Worm (Caenorhabditis elegans) whole organism, L4 larva: Measurements from ENCODE around the gene AH10.4.

ENCODE experiments used
- Y105C5A.15 ChIP-seq: fragments of 200-800 bp; sonication (Bioruptor generic); IDR thresholded peaks from 2 replicates; pipeline ENCODE4 v1.3.6; 2022; ENCODE audit warnings: missing genetic modification characterization, missing compliant biosample characterization
- Y48G9A.11 ChIP-seq: fragments of 200-800 bp; sonication (Bioruptor generic); IDR thresholded peaks from 2 replicates; pipeline ENCODE4 v1.3.6; 2022; ENCODE audit warnings: missing genetic modification reagents, missing genetic modification characterization, missing compliant biosample characterization
- ZK337.2 ChIP-seq: fragments of 200-800 bp; sonication (Bioruptor generic); IDR thresholded peaks from 2 replicates; pipeline ENCODE4 v1.3.6; 2022; ENCODE audit warnings: missing genetic modification reagents, missing genetic modification characterization, missing compliant biosample characterization
- aha-1 ChIP-seq: fragments of 150-350 bp; peaks from one replicate; lab custom pipeline; 2014; ENCODE audit warnings: missing biosample characterization, missing genetic modification characterization
- ces-1 ChIP-seq: fragments of 150-350 bp; sonication (generic microtip); optimal IDR thresholded peaks from 4 replicates; lab custom pipeline; 2014; ENCODE audit warnings: missing biosample characterization, missing genetic modification reagents, missing genetic modification characterization
- ctbp-1 ChIP-seq: fragments of 200-800 bp; sonication (Bioruptor generic); IDR thresholded peaks from 2 replicates; pipeline ENCODE4 v1.3.6; 2022; ENCODE audit warnings: missing genetic modification reagents, missing genetic modification characterization, missing compliant biosample characterization
- daf-16 ChIP-seq, 3 experiments: sonication (generic microtip); optimal IDR thresholded peaks; 2 replicates each; lab custom pipeline; 2016 to 2017; ENCODE audit warnings: missing genetic modification characterization in 3 of 3, missing genetic modification reagents in 3 of 3, mild to moderate bottlenecking in 2 of 3, missing compliant biosample characterization in 2 of 3, missing biosample characterization in 1 of 3, moderate library complexity in 1 of 3
- duxl-1 ChIP-seq: sonication (generic microtip); optimal IDR thresholded peaks from 2 replicates; lab custom pipeline; 2016; ENCODE audit warnings: mild to moderate bottlenecking, missing genetic modification characterization, moderate library complexity, missing compliant biosample characterization; ENCODE audit not compliant: poor library complexity
- fkh-10 ChIP-seq: fragments of 150-350 bp; optimal IDR thresholded peaks from 2 replicates; lab custom pipeline; 2014; ENCODE audit warnings: missing biosample characterization, missing genetic modification reagents, missing genetic modification characterization
- hlh-30 ChIP-seq: sonication (generic microtip); optimal IDR thresholded peaks from 2 replicates; lab custom pipeline; 2017; ENCODE audit warnings: antibody characterized with exemption, mild to moderate bottlenecking, missing genetic modification characterization, missing compliant biosample characterization; ENCODE audit not compliant: insufficient read depth
- hmg-1.1 ChIP-seq: fragments of 200-800 bp; sonication (Bioruptor generic); IDR thresholded peaks from 2 replicates; pipeline ENCODE4 v1.3.6; 2022; ENCODE audit warnings: missing genetic modification reagents, missing genetic modification characterization, missing compliant biosample characterization
- lin-38 ChIP-seq: fragments of 200-800 bp; sonication (Bioruptor generic); IDR thresholded peaks from 2 replicates; pipeline ENCODE4 v1.3.6; 2022; ENCODE audit warnings: missing genetic modification reagents, missing genetic modification characterization, missing compliant biosample characterization
- lsy-2 ChIP-seq, 2 experiments: fragments of 150-350 bp in 1 of 2; sonication (generic microtip) in 1 of 2; optimal IDR thresholded peaks; 2 replicates each; lab custom pipeline; 2014 to 2017; ENCODE audit warnings: missing biosample characterization in 2 of 2, missing genetic modification characterization in 2 of 2
- mep-1 ChIP-seq: fragments of 150-350 bp; sonication (generic microtip); optimal IDR thresholded peaks from 3 replicates; lab custom pipeline; 2014; ENCODE audit warnings: missing biosample characterization, missing genetic modification characterization
- nhr-10 ChIP-seq: fragments of 150-350 bp; optimal IDR thresholded peaks from 2 replicates; lab custom pipeline; 2014; ENCODE audit warnings: missing biosample characterization, missing genetic modification characterization
- nhr-11 ChIP-seq: fragments of 150-350 bp; optimal IDR thresholded peaks from 2 replicates; lab custom pipeline; 2014; ENCODE audit warnings: missing biosample characterization, missing genetic modification characterization
- nhr-237 ChIP-seq: sonication (generic microtip); optimal IDR thresholded peaks from 2 replicates; lab custom pipeline; 2017; ENCODE audit warnings: missing biosample characterization, missing genetic modification characterization
- nhr-25 ChIP-seq: sonication (generic microtip); optimal IDR thresholded peaks from 2 replicates; lab custom pipeline; 2017; ENCODE audit warnings: missing genetic modification characterization, mild to moderate bottlenecking, missing compliant biosample characterization, antibody characterized with exemption, moderate library complexity, borderline replicate concordance; ENCODE audit not compliant: insufficient read depth
- nhr-28 ChIP-seq: fragments of 150-350 bp; optimal IDR thresholded peaks from 2 replicates; lab custom pipeline; 2014; ENCODE audit warnings: missing biosample characterization, missing genetic modification characterization
- nhr-76 ChIP-seq: fragments of 150-350 bp; optimal IDR thresholded peaks from 2 replicates; lab custom pipeline; 2014; ENCODE audit warnings: missing biosample characterization, missing genetic modification characterization
- pha-4 ChIP-seq, 2 experiments: fragments of 150-350 bp in 1 of 2; fragments of 200-800 bp in 1 of 2; sonication (Bioruptor generic) in 1 of 2; IDR thresholded peaks in 1 of 2; optimal IDR thresholded peaks in 1 of 2; 2 replicates each; pipeline versions ENCODE4 v1.3.6 to Lab custom; 2014 to 2022; ENCODE audit warnings: missing genetic modification characterization in 2 of 2, missing genetic modification reagents in 2 of 2, missing biosample characterization in 1 of 2, missing compliant biosample characterization in 1 of 2
- rbr-2 ChIP-seq: sonication (generic microtip); optimal IDR thresholded peaks from 2 replicates; lab custom pipeline; 2016; ENCODE audit warnings: missing genotype, missing genetic modification characterization, missing compliant biosample characterization
- set-16 ChIP-seq: fragments of 200-800 bp; sonication (Bioruptor generic); IDR thresholded peaks from 2 replicates; pipeline ENCODE4 v1.3.6; 2022; ENCODE audit warnings: missing genetic modification reagents, missing genetic modification characterization, missing compliant biosample characterization
- snpc-1.2 ChIP-seq: fragments of 200-800 bp; sonication (Bioruptor generic); IDR thresholded peaks from 2 replicates; pipeline ENCODE4 v1.3.6; 2022; ENCODE audit warnings: missing genetic modification reagents, missing genetic modification characterization, missing compliant biosample characterization
- spr-3 ChIP-seq: fragments of 200-800 bp; sonication (Bioruptor generic); optimal IDR thresholded peaks from 2 replicates; lab custom pipeline; 2018; ENCODE audit warnings: mild to moderate bottlenecking, missing genetic modification characterization, missing compliant biosample characterization
- tag-97 ChIP-seq: fragments of 200-800 bp; sonication (Bioruptor generic); IDR thresholded peaks from 2 replicates; pipeline ENCODE4 v1.3.6; 2022; ENCODE audit warnings: missing genetic modification characterization, missing compliant biosample characterization
- unc-62 ChIP-seq, 3 experiments: fragments of 150-350 bp in 1 of 3; sonication (generic microtip); optimal IDR thresholded peaks in 2 of 3; peaks in 1 of 3; 1 replicate in 1 of 3; 2 replicates in 2 of 3; lab custom pipeline; 2014 to 2017; ENCODE audit warnings: missing biosample characterization in 3 of 3, missing genetic modification characterization in 3 of 3, missing genetic modification reagents in 3 of 3, missing genotype in 1 of 3
- vab-7 ChIP-seq: fragments of 200-800 bp; sonication (Bioruptor generic); IDR thresholded peaks from 2 replicates; pipeline ENCODE4 v1.3.6; 2022; ENCODE audit warnings: missing genetic modification reagents, missing genetic modification characterization, missing compliant biosample characterization
- zip-11 ChIP-seq: fragments of 200-800 bp; sonication (Bioruptor generic); IDR thresholded peaks from 2 replicates; pipeline ENCODE4 v1.3.6; 2022; ENCODE audit warnings: missing genetic modification characterization, missing compliant biosample characterization

AH10.4 gene

DNA sequence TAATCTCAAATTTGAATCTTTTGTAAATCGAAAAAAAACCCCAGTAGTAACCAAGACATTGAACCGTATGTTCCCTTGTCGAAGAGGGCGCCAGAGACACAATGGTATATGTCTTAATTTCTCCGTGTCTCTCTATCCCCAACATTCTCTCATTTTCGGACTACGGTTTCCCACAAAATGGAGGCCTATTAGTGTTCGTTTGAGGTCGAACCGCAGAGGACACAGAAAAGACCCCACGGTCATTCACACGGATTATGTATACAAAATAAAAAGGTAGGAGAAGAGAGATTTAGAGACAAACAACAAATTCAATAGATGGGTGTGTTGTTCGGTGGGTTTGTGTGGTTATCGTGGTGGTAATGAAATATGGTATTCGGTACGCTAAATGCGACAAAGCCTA is 13.3 kb upstream of the AH10.4 start:
- TF ChIP-seq unc-62 (GFP tag; optimal IDR thresholded peaks at IDR 0.05 in 1 of 2; lab: Kevin White, UChicago) = peak in 1 of 2 experiments; percentile 57
- no peak for TF ChIP-seq unc-62 (tag; optimal IDR thresholded peaks at IDR 0.05; lab: Kevin White, UChicago)
- no peak for TF ChIP-seq Y105C5A.15 (GFP tag; lab: Robert Waterston, UW)
- TF ChIP-seq nhr-28 (tag; lab: Kevin White, UChicago) = peak; percentile 2
- TF ChIP-seq nhr-76 = no peak
- TF ChIP-seq Y48G9A.11 (GFP tag; lab: Robert Waterston, UW) = no peak
- TF ChIP-seq pha-4 (GFP tag; IDR thresholded peaks at IDR 0.05; lab: Robert Waterston, UW) = no peak
- no peak for TF ChIP-seq pha-4 (tag; optimal IDR thresholded peaks at IDR 0.05; lab: Kevin White, UChicago)

DNA sequence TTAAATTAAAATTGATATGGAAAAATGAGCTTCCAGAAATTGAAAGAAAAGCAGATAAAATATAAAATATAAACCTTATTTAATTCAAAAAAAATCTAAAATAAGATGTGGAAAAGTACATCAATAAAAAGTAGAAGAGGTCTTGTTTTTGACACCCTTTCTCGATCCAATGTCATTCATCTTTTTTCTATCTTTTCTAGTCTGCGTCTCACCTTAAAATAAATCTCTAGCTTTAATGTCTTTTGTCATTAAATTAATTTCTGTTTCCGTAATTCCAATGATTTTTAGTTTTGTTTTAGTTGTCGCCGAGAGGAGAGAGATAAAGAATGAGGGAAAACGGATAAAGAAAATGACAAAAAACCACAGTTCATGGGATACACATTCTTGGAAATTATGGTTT is 11.5 kb upstream of the AH10.4 start:
- TF ChIP-seq unc-62 (GFP tag; optimal IDR thresholded peaks at IDR 0.05 in 1 of 2; lab: Kevin White, UChicago) = peak in 1 of 2 experiments; percentile 65
- no peak for TF ChIP-seq unc-62 (tag; optimal IDR thresholded peaks at IDR 0.05; lab: Kevin White, UChicago)
- TF ChIP-seq snpc-1.2 = no peak

DNA sequence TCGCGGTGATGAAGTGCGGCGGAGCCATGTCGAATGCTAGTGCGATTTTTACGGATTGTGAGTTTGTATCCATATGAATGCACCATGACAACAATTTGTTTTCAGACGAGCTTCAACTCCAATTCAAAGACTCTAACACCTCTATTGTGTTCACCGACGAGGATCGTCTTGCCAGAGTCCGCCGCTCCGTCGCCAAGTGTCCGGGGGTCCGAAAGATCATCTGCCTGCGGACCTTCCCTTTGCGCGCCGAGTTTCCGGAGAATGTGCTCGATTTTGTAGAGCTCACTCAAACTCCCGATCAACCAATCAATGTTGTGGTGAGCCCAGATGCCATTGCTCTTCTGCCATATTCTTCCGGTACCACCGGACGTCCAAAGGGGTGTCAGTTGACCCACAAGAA is 9.4 kb upstream of the AH10.4 start:
- TF ChIP-seq ZK337.2 (GFP tag; lab: Robert Waterston, UW) (no peak), nhr-10 (tag; lab: Kevin White, UChicago) (no peak), zip-11 (GFP tag; lab: Robert Waterston, UW) (no peak), set-16 (GFP tag; lab: Robert Waterston, UW) (peak; percentile 67)
- TF ChIP-seq, all 104 proteins: peak for 1

DNA sequence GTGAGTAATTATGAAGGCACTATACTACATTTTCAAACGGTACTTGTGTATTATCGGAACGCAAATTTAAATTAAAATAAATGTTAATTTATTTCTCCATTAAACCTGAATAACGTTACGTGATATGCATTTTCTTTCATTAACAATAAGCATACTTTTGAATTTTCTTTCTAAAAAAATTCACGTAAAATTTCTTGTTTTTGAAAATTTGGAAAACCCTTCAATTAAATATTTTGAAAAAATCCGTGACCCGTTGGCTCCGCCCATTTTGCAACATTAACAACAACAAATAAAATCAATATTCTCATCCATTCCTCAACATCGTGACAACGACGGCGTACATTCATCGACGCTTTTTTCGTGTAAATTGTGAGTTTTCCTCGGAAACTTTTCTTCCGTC is 8.5 kb upstream of the AH10.4 start, which contains the start of gene acs-10:
Gene acs-10, plus strand, starts transcription at position 301 of the 400 bp plus-strand sequence.
- no peak for TF ChIP-seq daf-16 (GFP tag; optimal IDR thresholded peaks at IDR 0.05; lab: Kevin White, UChicago)
- TF ChIP-seq daf-16 (tag; optimal IDR thresholded peaks at IDR 0.05; lab: Kevin White, UChicago) = no peak
- no peak for TF ChIP-seq lin-38 (GFP tag; lab: Robert Waterston, UW)
- TF ChIP-seq vab-7 = no peak
- no peak for TF ChIP-seq duxl-1 (tag; lab: Kevin White, UChicago)
- TF ChIP-seq nhr-237 = no peak
- no peak for TF ChIP-seq mep-1 (tag; lab: Kevin White, UChicago)

DNA sequence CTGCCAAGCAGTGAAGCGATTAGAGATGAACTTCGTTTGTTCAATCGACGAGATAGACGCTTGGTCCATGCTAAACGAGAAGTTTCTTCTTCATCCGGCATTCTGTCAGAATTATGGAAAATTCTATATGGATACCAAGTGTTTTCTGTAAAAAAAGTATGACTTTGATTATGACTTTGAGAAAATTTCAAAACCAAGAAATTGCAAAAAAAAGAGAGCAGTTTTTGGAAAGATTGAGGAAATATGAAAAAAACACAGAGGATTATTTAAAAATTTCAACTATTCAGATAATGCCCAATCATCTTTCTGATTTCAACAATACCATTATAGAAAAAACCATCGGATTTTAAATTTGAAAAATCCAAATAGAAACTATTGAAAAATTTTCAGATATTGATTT is 7.6 kb upstream of the AH10.4 start, which contains the start of gene par-1:
Gene par-1, minus strand, starts transcription at position 101 of the 400 bp plus-strand sequence.
- TF ChIP-seq vab-7 (no peak), aha-1 (tag; lab: Kevin White, UChicago) (peak; percentile 45)

DNA sequence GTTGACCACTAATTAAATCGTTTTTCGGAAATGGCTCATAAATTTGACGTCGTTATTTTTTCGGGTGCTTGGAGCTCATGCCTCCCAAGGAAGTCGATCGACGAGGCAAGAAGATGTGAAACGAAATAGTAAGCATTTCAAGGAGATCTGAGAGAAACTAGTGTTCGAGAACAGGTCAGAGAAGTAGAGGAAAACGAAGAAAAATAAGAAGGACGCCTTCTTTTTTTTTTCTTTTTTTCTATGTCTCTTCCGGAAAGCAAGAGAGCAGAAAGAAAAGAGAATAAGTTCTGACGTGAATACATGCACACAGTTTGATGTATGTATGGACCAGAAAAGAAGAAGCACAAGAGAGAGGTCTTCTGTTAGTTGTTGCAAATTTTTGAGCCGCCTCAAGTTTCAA is 6.0 kb upstream of the AH10.4 start:
- TF ChIP-seq spr-3 (no peak), nhr-11 (peak; percentile 14), lsy-2 (tag; optimal IDR thresholded peaks at IDR 0.05; lab: Kevin White, UChicago) (peak in 1 of 2 experiments; percentile 63), aha-1 (tag; lab: Kevin White, UChicago) (peak; percentile 40), fkh-10 (GFP tag; lab: Kevin White, UChicago) (peak; percentile 84), ctbp-1 (0 out of 2 replicates have a peak, but pooled peaks have one; percentile 45), nhr-25 (tag; lab: Kevin White, UChicago) (no peak), mep-1 (tag; lab: Kevin White, UChicago) (peak; percentile 41), vab-7 (no peak), tag-97 (no peak), pha-4 (GFP tag; IDR thresholded peaks at IDR 0.05; lab: Robert Waterston, UW) (no peak), pha-4 (tag; optimal IDR thresholded peaks at IDR 0.05; lab: Kevin White, UChicago) (no peak), hlh-30 (tag; lab: Kevin White, UChicago) (peak; percentile 33), unc-62 (GFP tag; optimal IDR thresholded peaks at IDR 0.05 in 1 of 2; lab: Kevin White, UChicago) (peak in 1 of 2 experiments; percentile 99), unc-62 (tag; optimal IDR thresholded peaks at IDR 0.05; lab: Kevin White, UChicago) (no peak), hmg-1.1 (GFP tag; lab: Robert Waterston, UW) (peak; percentile 41; the same call in 1 of the 2 replicates), ces-1 (GFP tag; lab: Kevin White, UChicago) (peak; percentile 18), rbr-2 (tag; lab: Kevin White, UChicago) (peak; percentile 47)
